Fruit fly (Drosophila melanogaster): ENCODE results near the gene CG4593.

CG4593 gene

dm6 chrX:7011063-7011743 lies 2.5 kb upstream of the CG4593 start, which contains the start of the genes cm, sloth1 and sloth2:
Gene cm, minus strand, starts transcription at chrX:7011145.
Gene sloth1, plus strand, starts transcription at chrX:7011357.
Gene sloth2, plus strand, starts transcription at chrX:7011357.
- no peak for TF ChIP-seq psq (optimal IDR thresholded peaks at IDR 0.05)

DNA sequence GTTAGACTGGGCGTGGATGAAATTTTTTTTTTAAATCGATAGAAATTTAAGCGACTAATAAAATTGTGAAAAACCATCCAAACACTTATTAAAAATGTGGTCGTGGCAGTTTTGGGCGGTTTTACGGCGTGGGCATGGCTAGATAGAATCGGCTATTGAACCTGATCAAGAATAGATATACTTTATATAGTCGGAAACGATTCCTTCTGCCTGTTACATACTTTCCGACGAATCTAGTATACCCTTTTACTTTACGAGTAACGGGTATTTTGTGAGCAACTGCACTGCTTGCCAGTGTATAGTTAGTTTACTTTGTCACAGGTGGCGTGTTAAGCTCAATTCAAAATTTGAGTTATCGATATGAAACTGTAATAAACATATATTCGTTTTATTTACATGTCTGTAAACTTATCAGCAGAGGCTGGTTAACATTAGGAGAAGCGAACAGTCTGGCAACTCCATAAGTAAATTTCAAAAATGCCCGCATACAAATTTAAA lies 1.3 kb downstream of the CG4593 start:
- TF ChIP-seq h (optimal IDR thresholded peaks at IDR 0.05) (no peak), ttk (optimal IDR thresholded peaks at IDR 0.05) (no peak), psq (optimal IDR thresholded peaks at IDR 0.05) (no peak), Myc (optimal IDR thresholded peaks at IDR 0.05) (no peak), Sin3A (optimal IDR thresholded peaks at IDR 0.05) (no peak)

dm6 chrX:7034892-7035291 lies 21.2 kb downstream of the CG4593 start:
- TF ChIP-seq ttk (optimal IDR thresholded peaks at IDR 0.05) = no peak

DNA sequence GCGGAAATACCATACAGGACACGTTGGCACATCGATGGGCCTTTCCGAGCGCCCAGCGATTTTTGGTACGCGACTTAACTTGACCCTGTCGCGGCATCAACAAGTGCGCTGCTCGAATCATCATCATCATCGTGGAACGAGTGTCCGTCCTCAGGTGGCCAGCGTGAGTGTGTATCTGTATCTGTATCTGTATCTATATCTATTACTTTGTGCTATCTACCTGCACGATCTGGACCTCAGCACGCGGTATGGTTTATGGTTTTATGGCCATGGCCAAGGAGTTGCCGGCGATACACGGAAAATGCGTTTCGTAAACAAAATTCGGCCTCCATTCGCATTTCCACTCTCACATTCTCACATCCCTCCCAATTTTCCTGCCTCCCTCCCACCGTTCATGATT lies 23.4 kb downstream of the CG4593 start:
- TF ChIP-seq ttk (optimal IDR thresholded peaks at IDR 0.05) (no peak), Myc (optimal IDR thresholded peaks at IDR 0.05) (no peak), psq (optimal IDR thresholded peaks at IDR 0.05) (no peak), insv (optimal IDR thresholded peaks at IDR 0.05) (no peak), h (optimal IDR thresholded peaks at IDR 0.05) (no peak), Sin3A (optimal IDR thresholded peaks at IDR 0.05) (no peak)

dm6 chrX:7040205-7040866 lies 26.6 kb downstream of the CG4593 start, which contains the start of gene CG14427:
Gene CG14427, plus strand, starts transcription at chrX:7040603.
- no peak for TF ChIP-seq psq (optimal IDR thresholded peaks at IDR 0.05)

dm6 chrX:7049087-7049486 lies 35.4 kb downstream of the CG4593 start, which contains the start of gene nullo:
Gene nullo, plus strand, starts transcription at chrX:7049476.
- TF ChIP-seq psq (optimal IDR thresholded peaks at IDR 0.05) = no peak
- no peak for TF ChIP-seq Myc (optimal IDR thresholded peaks at IDR 0.05)
- no peak for TF ChIP-seq Sin3A (optimal IDR thresholded peaks at IDR 0.05)
- TF ChIP-seq h (optimal IDR thresholded peaks at IDR 0.05) = no peak
- no peak for TF ChIP-seq ttk (optimal IDR thresholded peaks at IDR 0.05)
- no peak for TF ChIP-seq insv (optimal IDR thresholded peaks at IDR 0.05)

DNA sequence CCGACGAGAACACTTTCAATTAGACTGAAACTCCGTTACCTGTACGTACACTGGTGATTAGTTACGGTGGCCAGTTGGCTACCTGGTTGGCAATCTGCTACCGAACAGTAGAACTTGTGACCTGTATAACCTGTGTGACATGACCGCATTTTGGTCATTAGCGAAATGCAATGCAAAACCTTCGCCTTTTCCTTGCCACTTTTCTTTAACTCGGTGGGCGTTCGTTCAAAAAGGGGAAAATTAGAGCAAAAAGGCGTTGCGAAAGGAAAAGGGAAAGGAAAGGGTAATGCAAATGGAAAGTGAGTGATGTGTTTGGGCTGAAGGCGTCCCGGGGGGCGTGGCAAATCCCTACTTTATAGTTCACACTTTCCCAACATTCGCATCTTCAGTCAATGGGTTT lies 45.3 kb downstream of the CG4593 start:
- TF ChIP-seq psq (optimal IDR thresholded peaks at IDR 0.05) (no peak), h (optimal IDR thresholded peaks at IDR 0.05) (no peak), ttk (optimal IDR thresholded peaks at IDR 0.05) (no peak), insv (optimal IDR thresholded peaks at IDR 0.05) (no peak), Myc (optimal IDR thresholded peaks at IDR 0.05) (no peak), Sin3A (optimal IDR thresholded peaks at IDR 0.05) (no peak)

dm6 chrX:7063563-7063962 lies 49.9 kb downstream of the CG4593 start:
- no peak for TF ChIP-seq Sin3A (optimal IDR thresholded peaks at IDR 0.05)
- no peak for TF ChIP-seq insv (optimal IDR thresholded peaks at IDR 0.05)

Data from Kc167 (cell line).